Worm (Caenorhabditis elegans) whole organism, L1 larva: ENCODE data around the gene F55A11.11.
A peak's percentile ranks its signal among the peaks of the same experiment; 100 is the strongest.

ENCODE experiments used
- C04F5.9 ChIP-seq: sonication (generic microtip); optimal IDR thresholded peaks from 2 replicates; lab custom pipeline; 2016; ENCODE audit warnings: missing genetic modification characterization, missing compliant biosample characterization
- C16A3.4 ChIP-seq: fragments of 150-350 bp; optimal IDR thresholded peaks from 2 replicates; lab custom pipeline; 2014; ENCODE audit warnings: missing biosample characterization, missing genetic modification characterization
- F16B12.6 ChIP-seq: fragments of 150-350 bp; optimal IDR thresholded peaks from 2 replicates; lab custom pipeline; 2014; ENCODE audit warnings: missing biosample characterization, missing genetic modification characterization
- aly-2 ChIP-seq: fragments of 150-350 bp; optimal IDR thresholded peaks from 2 replicates; lab custom pipeline; 2014; ENCODE audit warnings: missing biosample characterization, missing genetic modification characterization
- ama-1 ChIP-seq: fragments of 150-350 bp; optimal IDR thresholded peaks from 2 replicates; lab custom pipeline; 2014
- blmp-1 ChIP-seq: fragments of 150-350 bp; optimal IDR thresholded peaks from 2 replicates; lab custom pipeline; 2014; ENCODE audit warnings: missing biosample characterization, missing genetic modification characterization
- ceh-63 ChIP-seq: fragments of 200-800 bp; sonication (Bioruptor generic); optimal IDR thresholded peaks from 2 replicates; lab custom pipeline; 2018; ENCODE audit warnings: mild to moderate bottlenecking, missing genetic modification characterization, missing compliant biosample characterization
- ceh-82 ChIP-seq, 3 experiments: fragments of 150-350 bp in 1 of 3; sonication (generic microtip) in 2 of 3; optimal IDR thresholded peaks; 2 replicates each; lab custom pipeline; 2014 to 2017; ENCODE audit warnings: missing biosample characterization in 3 of 3, missing genetic modification characterization in 3 of 3
- ceh-88 ChIP-seq: fragments of 200-800 bp; sonication (Bioruptor generic); IDR thresholded peaks from 2 replicates; pipeline ENCODE4 v1.3.6; 2022; ENCODE audit warnings: missing genetic modification characterization, missing compliant biosample characterization
- ceh-90 ChIP-seq: sonication (generic microtip); optimal IDR thresholded peaks from 2 replicates; lab custom pipeline; 2016; ENCODE audit warnings: missing genetic modification characterization, missing compliant biosample characterization
- ces-1 ChIP-seq: fragments of 150-350 bp; optimal IDR thresholded peaks from 2 replicates; lab custom pipeline; 2014; ENCODE audit warnings: missing biosample characterization, missing genetic modification reagents, missing genetic modification characterization
- dsc-1 ChIP-seq: sonication (generic microtip); optimal IDR thresholded peaks from 2 replicates; lab custom pipeline; 2016; ENCODE audit warnings: mild to moderate bottlenecking, missing genetic modification characterization, missing compliant biosample characterization
- efl-1 ChIP-seq, 4 experiments: fragments of 150-350 bp; optimal IDR thresholded peaks in 3 of 4; peaks in 1 of 4; 1 replicate in 1 of 4; 2 replicates in 3 of 4; lab custom pipeline; 2014; ENCODE audit warnings: missing biosample characterization in 2 of 4, missing genetic modification characterization in 2 of 4, missing genetic modification reagents in 2 of 4
- efl-3 ChIP-seq: fragments of 200-800 bp; sonication (Bioruptor generic); optimal IDR thresholded peaks from 2 replicates; lab custom pipeline; 2018; ENCODE audit warnings: mild to moderate bottlenecking, missing genetic modification characterization, missing compliant biosample characterization
- egl-27 ChIP-seq, 2 experiments: fragments of 150-350 bp in 1 of 2; sonication (generic microtip); optimal IDR thresholded peaks; 3 replicates each; lab custom pipeline; 2017 to 2018; ENCODE audit warnings: missing biosample characterization in 2 of 2, missing genetic modification characterization in 2 of 2, missing genetic modification reagents in 2 of 2
- elt-2 ChIP-seq: sonication (generic microtip); optimal IDR thresholded peaks from 2 replicates; lab custom pipeline; 2016; ENCODE audit warnings: missing genetic modification characterization, mild to moderate bottlenecking, inconsistent platforms, missing compliant biosample characterization, missing genetic modification reagents
- elt-3 ChIP-seq, 6 experiments: fragments of 150-350 bp in 1 of 6; sonication (generic microtip); optimal IDR thresholded peaks; 2 replicates each; lab custom pipeline; 2017 to 2018; ENCODE audit warnings: missing biosample characterization in 6 of 6, missing genetic modification characterization in 6 of 6, inconsistent platforms in 1 of 6
- ets-5 ChIP-seq: fragments of 200-800 bp; sonication (Bioruptor generic); IDR thresholded peaks from 2 replicates; pipeline ENCODE4 v1.3.6; 2022; ENCODE audit warnings: missing genetic modification characterization, missing compliant biosample characterization
- fkh-10 ChIP-seq: sonication (generic microtip); optimal IDR thresholded peaks from 2 replicates; lab custom pipeline; 2017; ENCODE audit warnings: missing biosample characterization, missing genetic modification reagents, missing genetic modification characterization
- fkh-4 ChIP-seq: sonication (generic microtip); optimal IDR thresholded peaks from 2 replicates; lab custom pipeline; 2016; ENCODE audit warnings: missing compliant biosample characterization, missing genetic modification characterization, borderline replicate concordance
- hlh-17 ChIP-seq: fragments of 200-800 bp; sonication (Bioruptor generic); optimal IDR thresholded peaks from 2 replicates; lab custom pipeline; 2018; ENCODE audit warnings: missing genetic modification characterization, mild to moderate bottlenecking, missing compliant biosample characterization, moderate library complexity, borderline replicate concordance
- hpl-2 ChIP-seq: fragments of 150-350 bp; optimal IDR thresholded peaks from 2 replicates; lab custom pipeline; 2014; ENCODE audit warnings: missing biosample characterization, missing genetic modification reagents, missing genetic modification characterization
- isw-1 ChIP-seq: fragments of 200-800 bp; sonication (Bioruptor generic); IDR thresholded peaks from 2 replicates; pipeline ENCODE4 v1.3.6; 2022; ENCODE audit warnings: missing genetic modification characterization, missing compliant biosample characterization
- jun-1 ChIP-seq: fragments of 150-350 bp; optimal IDR thresholded peaks from 2 replicates; lab custom pipeline; 2014; ENCODE audit warnings: missing biosample characterization, missing genetic modification reagents, missing genetic modification characterization
- lin-15B ChIP-seq: fragments of 150-350 bp; sonication (generic microtip); optimal IDR thresholded peaks from 3 replicates; lab custom pipeline; 2014; ENCODE audit warnings: missing biosample characterization, missing genetic modification characterization
- lin-35 ChIP-seq, 2 experiments: fragments of 150-350 bp; optimal IDR thresholded peaks; 2 replicates each; lab custom pipeline; 2014; ENCODE audit warnings: missing biosample characterization in 2 of 2, missing genetic modification characterization in 2 of 2, missing genetic modification reagents in 2 of 2
- lir-3 ChIP-seq: sonication (generic microtip); optimal IDR thresholded peaks from 2 replicates; lab custom pipeline; 2016; ENCODE audit warnings: mild to moderate bottlenecking, missing genetic modification characterization, moderate library complexity, missing compliant biosample characterization; ENCODE audit not compliant: poor library complexity
- mab-9 ChIP-seq: fragments of 200-800 bp; sonication (Bioruptor generic); IDR thresholded peaks from 2 replicates; pipeline ENCODE4 v1.3.6; 2022; ENCODE audit warnings: missing genetic modification reagents, missing genetic modification characterization, missing compliant biosample characterization
- mep-1 ChIP-seq: fragments of 150-350 bp; optimal IDR thresholded peaks from 2 replicates; lab custom pipeline; 2014; ENCODE audit warnings: missing biosample characterization, missing genetic modification characterization
- nhr-11 ChIP-seq: fragments of 150-350 bp; optimal IDR thresholded peaks from 2 replicates; lab custom pipeline; 2014; ENCODE audit warnings: missing biosample characterization, missing genetic modification characterization
- nhr-19 ChIP-seq: fragments of 200-800 bp; sonication (Bioruptor generic); conservative IDR thresholded peaks from 2 replicates; pipeline ENCODE4 v1.3.6; 2022; ENCODE audit warnings: missing genetic modification characterization, missing compliant biosample characterization
- nhr-20 ChIP-seq: sonication (generic microtip); optimal IDR thresholded peaks from 2 replicates; lab custom pipeline; 2016; ENCODE audit warnings: mild to moderate bottlenecking, missing genetic modification characterization, missing compliant biosample characterization
- nhr-28 ChIP-seq: fragments of 150-350 bp; optimal IDR thresholded peaks from 2 replicates; lab custom pipeline; 2014; ENCODE audit warnings: missing biosample characterization, missing genetic modification characterization
- nhr-47 ChIP-seq: sonication (generic microtip); optimal IDR thresholded peaks from 2 replicates; lab custom pipeline; 2016; ENCODE audit warnings: mild to moderate bottlenecking, missing genetic modification characterization, moderate library complexity, missing compliant biosample characterization
- nhr-71 ChIP-seq: sonication (generic microtip); optimal IDR thresholded peaks from 2 replicates; lab custom pipeline; 2016; ENCODE audit warnings: mild to moderate bottlenecking, missing genetic modification characterization, moderate library complexity, missing compliant biosample characterization
- nhr-77 ChIP-seq: fragments of 150-350 bp; optimal IDR thresholded peaks from 2 replicates; lab custom pipeline; 2014; ENCODE audit warnings: missing biosample characterization, missing genetic modification characterization
- nhr-84 ChIP-seq: sonication (generic microtip); optimal IDR thresholded peaks from 2 replicates; lab custom pipeline; 2017; ENCODE audit warnings: missing biosample characterization, missing genetic modification characterization
- pag-3 ChIP-seq: sonication (generic microtip); optimal IDR thresholded peaks from 2 replicates; lab custom pipeline; 2017; ENCODE audit warnings: missing genetic modification characterization, mild to moderate bottlenecking, missing compliant biosample characterization, antibody characterized with exemption, borderline replicate concordance; ENCODE audit not compliant: insufficient read depth
- pax-3 ChIP-seq: fragments of 200-800 bp; sonication (Bioruptor generic); optimal IDR thresholded peaks from 2 replicates; lab custom pipeline; 2018; ENCODE audit warnings: mild to moderate bottlenecking, missing genetic modification characterization, moderate library complexity, missing compliant biosample characterization
- snpc-4 ChIP-seq: fragments of 150-350 bp; optimal IDR thresholded peaks from 2 replicates; lab custom pipeline; 2014; ENCODE audit warnings: missing biosample characterization, missing genetic modification characterization
- snu-23 ChIP-seq: sonication (generic microtip); optimal IDR thresholded peaks from 2 replicates; lab custom pipeline; 2016; ENCODE audit warnings: missing genetic modification characterization, missing compliant biosample characterization
- sox-4 ChIP-seq: sonication (generic microtip); optimal IDR thresholded peaks from 2 replicates; lab custom pipeline; 2016; ENCODE audit warnings: missing genetic modification characterization, missing compliant biosample characterization
- sptf-1 ChIP-seq: fragments of 150-350 bp; optimal IDR thresholded peaks from 2 replicates; lab custom pipeline; 2014; ENCODE audit warnings: missing biosample characterization, missing genetic modification characterization
- sup-37 ChIP-seq: fragments of 200-800 bp; sonication (Bioruptor generic); optimal IDR thresholded peaks from 2 replicates; lab custom pipeline; 2018; ENCODE audit warnings: mild to moderate bottlenecking, missing genetic modification characterization, missing compliant biosample characterization
- tlp-1 ChIP-seq: fragments of 150-350 bp; optimal IDR thresholded peaks from 2 replicates; lab custom pipeline; 2014; ENCODE audit warnings: missing biosample characterization, missing genetic modification characterization
- unc-86 ChIP-seq: sonication (generic microtip); optimal IDR thresholded peaks from 2 replicates; lab custom pipeline; 2016; ENCODE audit warnings: missing genetic modification characterization, missing compliant biosample characterization
- unc-98 ChIP-seq: fragments of 200-800 bp; sonication (Bioruptor generic); IDR thresholded peaks from 2 replicates; pipeline ENCODE4 v1.3.6; 2022; ENCODE audit warnings: missing genetic modification characterization, missing compliant biosample characterization
- vab-15 ChIP-seq: sonication (generic microtip); optimal IDR thresholded peaks from 2 replicates; lab custom pipeline; 2017; ENCODE audit warnings: missing genotype, mild to moderate bottlenecking, missing genetic modification characterization, missing compliant biosample characterization
- xbp-1 ChIP-seq: sonication (generic microtip); optimal IDR thresholded peaks from 2 replicates; lab custom pipeline; 2016; ENCODE audit warnings: missing genetic modification characterization, missing compliant biosample characterization
- zag-1 ChIP-seq: fragments of 150-350 bp; optimal IDR thresholded peaks from 2 replicates; lab custom pipeline; 2014; ENCODE audit warnings: missing biosample characterization, missing genetic modification characterization
- ztf-11 ChIP-seq, 2 experiments: sonication (generic microtip); optimal IDR thresholded peaks; 2 replicates each; lab custom pipeline; 2016 to 2017; ENCODE audit warnings: missing genetic modification characterization in 2 of 2, missing biosample characterization in 1 of 2, missing compliant biosample characterization in 1 of 2

Gene F55A11.11

ce11 chrV:11764373-11764954, 18.5 kb upstream of the F55A11.11 start, which contains the start of the genes F55A11.1 and syx-5:
Gene F55A11.1, minus strand, starts transcription at chrV:11764385.
Gene syx-5, plus strand, starts transcription at chrV:11764904.
- TF ChIP-seq ces-1, result no peak
- TF ChIP-seq tlp-1 (tag; lab: Kevin White, UChicago), result no peak
- TF ChIP-seq jun-1, result peak; percentile 74
- peak in 2 of 6 experiments; percentile 68 to 86 for TF ChIP-seq elt-3 (tag; optimal IDR thresholded peaks at IDR 0.05; lab: Kevin White, UChicago)
- TF ChIP-seq xbp-1, result peak; percentile 100
- TF ChIP-seq nhr-77 (tag; lab: Kevin White, UChicago), result peak; percentile 74
- peak; percentile 65 for TF ChIP-seq ceh-90 (tag; lab: Kevin White, UChicago)
- TF ChIP-seq nhr-47 (tag; lab: Kevin White, UChicago), result peak; percentile 98
- peak; percentile 58 for TF ChIP-seq nhr-28 (tag; lab: Kevin White, UChicago)
- TF ChIP-seq ets-5 (GFP tag; lab: Robert Waterston, UW), result no peak
- no peak for TF ChIP-seq ama-1 (lab: Kevin White, UChicago)
- TF ChIP-seq pax-3 (tag; lab: Kevin White, UChicago), result peak; percentile 88
- peak; percentile 82 for TF ChIP-seq fkh-4
- TF ChIP-seq ceh-88 (GFP tag; lab: Robert Waterston, UW), result peak; percentile 88
- TF ChIP-seq nhr-71 (tag; lab: Kevin White, UChicago), result peak; percentile 97
- peak; percentile 98 for TF ChIP-seq dsc-1 (tag; lab: Kevin White, UChicago)
- no peak for TF ChIP-seq zag-1 (tag; lab: Kevin White, UChicago)
- TF ChIP-seq F16B12.6, result peak; percentile 22
- no peak for TF ChIP-seq ceh-63
- peak; percentile 94 for TF ChIP-seq isw-1 (GFP tag; lab: Robert Waterston, UW)
- peak; percentile 93 for TF ChIP-seq mep-1 (tag; lab: Kevin White, UChicago)
- peak; percentile 37 for TF ChIP-seq blmp-1 (tag; lab: Kevin White, UChicago)
- peak; percentile 40 for TF ChIP-seq vab-15 (tag; lab: Kevin White, UChicago)
- no peak for TF ChIP-seq nhr-84 (tag; lab: Kevin White, UChicago)
- TF ChIP-seq sox-4, result peak; percentile 95
- TF ChIP-seq unc-86 (tag; lab: Kevin White, UChicago), result peak; percentile 94
- TF ChIP-seq unc-98 (GFP tag; lab: Robert Waterston, UW), result peak; percentile 42; the same call in 1 of the 2 replicates
- TF ChIP-seq hlh-17 (GFP tag; lab: Kevin White, UChicago), result no peak
- no peak for TF ChIP-seq pag-3 (tag; lab: Kevin White, UChicago)
- peak; percentile 76 to 86 for TF ChIP-seq efl-1 (optimal IDR thresholded peaks at IDR 0.05; lab: Kevin White, UChicago)
- peak; percentile 79 to 97 for TF ChIP-seq efl-1 (GFP tag; optimal IDR thresholded peaks at IDR 0.05 in 1 of 2; lab: Kevin White, UChicago)
- peak; percentile 15 to 83 for TF ChIP-seq ztf-11 (tag; optimal IDR thresholded peaks at IDR 0.05; lab: Kevin White, UChicago)
- TF ChIP-seq hpl-2 (GFP tag; lab: Kevin White, UChicago), result peak; percentile 50
- TF ChIP-seq egl-27 (tag; optimal IDR thresholded peaks at IDR 0.05; lab: Kevin White, UChicago), result no peak
- peak; percentile 78 for TF ChIP-seq C04F5.9 (tag; lab: Kevin White, UChicago)
- peak; percentile 96 for TF ChIP-seq nhr-20
- TF ChIP-seq nhr-11 (tag; lab: Kevin White, UChicago), result peak; percentile 83
- peak; percentile 83 for TF ChIP-seq elt-2 (tag; lab: Kevin White, UChicago)
- TF ChIP-seq sup-37 (GFP tag; lab: Kevin White, UChicago), result peak; percentile 94
- peak; percentile 86 for TF ChIP-seq aly-2 (tag; lab: Kevin White, UChicago)
- TF ChIP-seq efl-3, result peak; percentile 81
- peak; percentile 87 for TF ChIP-seq mab-9 (GFP tag; lab: Robert Waterston, UW)
- TF ChIP-seq lin-35 (GFP tag; optimal IDR thresholded peaks at IDR 0.05; lab: Kevin White, UChicago), result peak; percentile 78 to 79
- TF ChIP-seq lir-3 (tag; lab: Kevin White, UChicago), result peak; percentile 69
- peak; percentile 81 for TF ChIP-seq snpc-4 (tag; lab: Kevin White, UChicago)
- peak; percentile 34 to 64 (median 57) for TF ChIP-seq ceh-82 (tag; optimal IDR thresholded peaks at IDR 0.05; lab: Kevin White, UChicago)
- TF ChIP-seq sptf-1 (tag; lab: Kevin White, UChicago), result no peak
- peak; percentile 50 for TF ChIP-seq C16A3.4 (tag; lab: Kevin White, UChicago)
- peak; percentile 97 for TF ChIP-seq snu-23 (GFP tag; lab: Kevin White, UChicago)
- peak; percentile 52 for TF ChIP-seq lin-15B (tag; lab: Kevin White, UChicago)
- TF ChIP-seq nhr-19 (GFP tag; lab: Robert Waterston, UW), result peak; percentile 95
- peak; percentile 52 for TF ChIP-seq fkh-10
